Worm (Caenorhabditis elegans) whole organism, late embryonic: ENCODE results near the gene npr-25.

ENCODE experiments used
- C38D4.7 ChIP-seq: fragments of 200-800 bp; sonication (Bioruptor generic); optimal IDR thresholded peaks from 2 replicates; lab custom pipeline; 2018; ENCODE audit warnings: mild to moderate bottlenecking, missing genetic modification characterization, moderate library complexity, missing compliant biosample characterization
- T23F11.4 ChIP-seq: fragments of 200-800 bp; sonication (Bioruptor generic); optimal IDR thresholded peaks from 2 replicates; lab custom pipeline; 2018; ENCODE audit warnings: mild to moderate bottlenecking, missing genetic modification characterization, missing compliant biosample characterization
- Y22D7AL.16 ChIP-seq: sonication (generic microtip); optimal IDR thresholded peaks from 2 replicates; lab custom pipeline; 2016; ENCODE audit warnings: missing genetic modification characterization, missing compliant biosample characterization
- ama-1 ChIP-seq: fragments of 150-350 bp; optimal IDR thresholded peaks from 2 replicates; lab custom pipeline; 2014
- ceh-14 ChIP-seq: sonication (generic microtip); optimal IDR thresholded peaks from 2 replicates; lab custom pipeline; 2016; ENCODE audit warnings: missing genotype, missing genetic modification characterization, missing compliant biosample characterization
- ceh-24 ChIP-seq: sonication (generic microtip); optimal IDR thresholded peaks from 2 replicates; lab custom pipeline; 2016; ENCODE audit warnings: mild to moderate bottlenecking, missing genetic modification characterization, missing compliant biosample characterization
- ceh-6 ChIP-seq: fragments of 200-800 bp; sonication (Bioruptor generic); optimal IDR thresholded peaks from 2 replicates; lab custom pipeline; 2018; ENCODE audit warnings: mild to moderate bottlenecking, missing genetic modification characterization, missing compliant biosample characterization
- dmd-4 ChIP-seq: sonication (generic microtip); optimal IDR thresholded peaks from 2 replicates; lab custom pipeline; 2016; ENCODE audit warnings: borderline replicate concordance, missing genetic modification characterization, missing compliant biosample characterization
- dve-1 ChIP-seq: sonication (generic microtip); optimal IDR thresholded peaks from 2 replicates; lab custom pipeline; 2017; ENCODE audit warnings: antibody characterized with exemption, mild to moderate bottlenecking, missing genetic modification characterization, missing compliant biosample characterization
- elt-2 ChIP-seq: sonication (generic microtip); optimal IDR thresholded peaks from 2 replicates; lab custom pipeline; 2016; ENCODE audit warnings: missing genetic modification reagents, missing genetic modification characterization, missing compliant biosample characterization
- fkh-10 ChIP-seq: fragments of 150-350 bp; optimal IDR thresholded peaks from 2 replicates; lab custom pipeline; 2014; ENCODE audit warnings: missing biosample characterization, missing genetic modification reagents, missing genetic modification characterization
- gmeb-2 ChIP-seq: sonication (generic microtip); optimal IDR thresholded peaks from 2 replicates; lab custom pipeline; 2016; ENCODE audit warnings: missing genetic modification characterization, inconsistent platforms, missing compliant biosample characterization
- hlh-13 ChIP-seq: fragments of 200-800 bp; sonication (Bioruptor generic); optimal IDR thresholded peaks from 2 replicates; lab custom pipeline; 2018; ENCODE audit warnings: mild to moderate bottlenecking, missing genetic modification characterization, missing compliant biosample characterization
- lim-6 ChIP-seq: sonication (generic microtip); optimal IDR thresholded peaks from 2 replicates; lab custom pipeline; 2016; ENCODE audit warnings: missing genetic modification characterization, missing compliant biosample characterization
- nfya-1 ChIP-seq: sonication (generic microtip); optimal IDR thresholded peaks from 2 replicates; lab custom pipeline; 2017; ENCODE audit warnings: missing genetic modification characterization, mild to moderate bottlenecking, missing compliant biosample characterization, antibody characterized with exemption, moderate library complexity
- nhr-11 ChIP-seq: fragments of 150-350 bp; optimal IDR thresholded peaks from 2 replicates; lab custom pipeline; 2014; ENCODE audit warnings: missing biosample characterization, missing genetic modification characterization
- npax-4 ChIP-seq: sonication (generic microtip); optimal IDR thresholded peaks from 2 replicates; lab custom pipeline; 2016; ENCODE audit warnings: missing genetic modification characterization, missing compliant biosample characterization
- odd-2 ChIP-seq: sonication (generic microtip); optimal IDR thresholded peaks from 2 replicates; lab custom pipeline; 2017; ENCODE audit warnings: antibody characterized with exemption, mild to moderate bottlenecking, missing genetic modification characterization, missing compliant biosample characterization
- pat-9 ChIP-seq: fragments of 200-800 bp; sonication (Bioruptor generic); optimal IDR thresholded peaks from 2 replicates; lab custom pipeline; 2018; ENCODE audit warnings: mild to moderate bottlenecking, missing genetic modification characterization, moderate library complexity, missing compliant biosample characterization
- pha-2 ChIP-seq: sonication (generic microtip); optimal IDR thresholded peaks from 2 replicates; lab custom pipeline; 2017; ENCODE audit warnings: mild to moderate bottlenecking, missing genetic modification characterization, missing compliant biosample characterization
- pqm-1 ChIP-seq: sonication (generic microtip); optimal IDR thresholded peaks from 2 replicates; lab custom pipeline; 2016; ENCODE audit warnings: missing genetic modification characterization, missing compliant biosample characterization
- rnt-1 ChIP-seq: sonication (generic microtip); optimal IDR thresholded peaks from 2 replicates; lab custom pipeline; 2016; ENCODE audit warnings: missing genetic modification characterization, missing compliant biosample characterization
- syd-9 ChIP-seq: sonication (generic microtip); optimal IDR thresholded peaks from 2 replicates; lab custom pipeline; 2016; ENCODE audit warnings: mild to moderate bottlenecking, missing genetic modification characterization, moderate library complexity, missing compliant biosample characterization
- ttx-3 ChIP-seq: sonication (generic microtip); optimal IDR thresholded peaks from 2 replicates; lab custom pipeline; 2016; ENCODE audit warnings: missing genetic modification reagents, missing genetic modification characterization, missing compliant biosample characterization
- unc-42 ChIP-seq: sonication (generic microtip); optimal IDR thresholded peaks from 2 replicates; lab custom pipeline; 2016; ENCODE audit warnings: missing genotype, missing genetic modification characterization, missing compliant biosample characterization
- ztf-16 ChIP-seq: sonication (generic microtip); optimal IDR thresholded peaks from 2 replicates; lab custom pipeline; 2017; ENCODE audit warnings: missing genetic modification characterization, missing compliant biosample characterization

npr-25 gene

ce11 chrV:11372284-11372878 is 19.6 kb upstream of the npr-25 start:
- TF ChIP-seq pat-9 (no peak), unc-42 (peak; percentile 52)

- TF ChIP-seq nhr-11 (tag; lab: Kevin White, UChicago), result no peak
- no peak for TF ChIP-seq rnt-1 (tag; lab: Kevin White, UChicago)
- TF ChIP-seq C38D4.7, result no peak
- no peak for TF ChIP-seq npax-4 (tag; lab: Kevin White, UChicago)
- no peak for TF ChIP-seq hlh-13 (GFP tag; lab: Kevin White, UChicago)
- no peak for TF ChIP-seq lim-6 (tag; lab: Kevin White, UChicago)
- no peak for TF ChIP-seq ztf-16 (tag; lab: Kevin White, UChicago)
- no peak for TF ChIP-seq syd-9 (tag; lab: Kevin White, UChicago)
- TF ChIP-seq nfya-1 (tag; lab: Kevin White, UChicago), result no peak
These were observed 13.3 kb upstream of the npr-25 start, which contains the start of gene dop-5 for ce11 chrV:11366129-11366528. TSS of gene dop-5 (minus strand) at chrV:11366229.

ce11 chrV:11363575-11363974 is 10.8 kb upstream of the npr-25 start:
- TF ChIP-seq ceh-6 (GFP tag; lab: Kevin White, UChicago) (no peak), nhr-11 (tag; lab: Kevin White, UChicago) (no peak), dmd-4 (tag; lab: Kevin White, UChicago) (no peak), dve-1 (tag; lab: Kevin White, UChicago) (no peak), ceh-14 (tag; lab: Kevin White, UChicago) (no peak), odd-2 (tag; lab: Kevin White, UChicago) (no peak)

ce11 chrV:11354264-11354663 is 1.5 kb upstream of the npr-25 start:
- TF ChIP-seq unc-42 (peak; percentile 61), T23F11.4 (GFP tag; lab: Kevin White, UChicago) (no peak)

ce11 chrV:11351263-11351662 is 1.5 kb downstream of the npr-25 start:
- TF ChIP-seq Y22D7AL.16 (tag; lab: Kevin White, UChicago) (no peak), unc-42 (peak; percentile 36)

ce11 chrV:11346912-11347311 is 5.9 kb downstream of the npr-25 start, which contains the start of gene grl-7:
TSS of gene grl-7 (minus strand) at chrV:11347012.
- TF ChIP-seq T23F11.4 (GFP tag; lab: Kevin White, UChicago) (no peak), pha-2 (tag; lab: Kevin White, UChicago) (no peak), pqm-1 (tag; lab: Kevin White, UChicago) (no peak), elt-2 (tag; lab: Kevin White, UChicago) (no peak), ttx-3 (tag; lab: Kevin White, UChicago) (no peak), ceh-24 (tag; lab: Kevin White, UChicago) (no peak), C38D4.7 (no peak), dve-1 (tag; lab: Kevin White, UChicago) (no peak)

- TF ChIP-seq gmeb-2 (tag; lab: Kevin White, UChicago) (peak; percentile 24), ama-1 (lab: Kevin White, UChicago) (peak; percentile 75), fkh-10 (GFP tag; lab: Kevin White, UChicago) (no peak)
These were observed 7.9 kb downstream of the npr-25 start for ce11 chrV:11344816-11345336.

ce11 chrV:11344112-11344511 is 8.7 kb downstream of the npr-25 start:
- TF ChIP-seq pha-2 (tag; lab: Kevin White, UChicago) (no peak), ama-1 (lab: Kevin White, UChicago) (peak; percentile 3)
- TF ChIP-seq, all 69 proteins: peak for 1
